Worm (Caenorhabditis elegans): Measurements from ENCODE around the gene F43H9.3.
A peak's percentile ranks its signal among the peaks of the same experiment; 100 is the strongest.

F43H9.3 gene

DNA sequence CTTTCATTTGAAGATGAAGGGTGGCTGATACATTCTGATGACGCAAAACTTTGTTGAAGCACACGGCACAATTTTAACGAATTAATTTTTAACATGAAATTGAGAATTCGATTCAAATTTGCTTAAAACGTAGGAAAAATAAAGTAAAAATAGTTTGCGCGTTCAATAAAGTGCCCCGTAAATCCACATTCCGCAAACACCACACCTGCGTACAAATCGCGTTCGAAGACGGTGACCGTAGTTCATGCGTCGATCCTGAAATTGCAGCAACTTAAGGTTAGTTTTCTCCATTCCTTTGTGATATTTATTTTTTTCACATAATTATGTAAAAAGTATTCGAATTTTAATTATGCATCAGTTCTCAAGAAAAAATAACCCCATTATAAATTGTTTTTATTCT lies at the start of gene F43H9.3:
Gene F43H9.3 (minus strand): TSS at position 189 of the 400 bp plus-strand sequence.
- TF ChIP-seq blmp-1 (tag; optimal IDR thresholded peaks at IDR 0.05) (no peak), lsy-2 (tag; optimal IDR thresholded peaks at IDR 0.05) (peak; percentile 85), flh-1 (GFP tag; optimal IDR thresholded peaks at IDR 0.05) (no peak), sptf-1 (tag; optimal IDR thresholded peaks at IDR 0.05) (no peak)

DNA sequence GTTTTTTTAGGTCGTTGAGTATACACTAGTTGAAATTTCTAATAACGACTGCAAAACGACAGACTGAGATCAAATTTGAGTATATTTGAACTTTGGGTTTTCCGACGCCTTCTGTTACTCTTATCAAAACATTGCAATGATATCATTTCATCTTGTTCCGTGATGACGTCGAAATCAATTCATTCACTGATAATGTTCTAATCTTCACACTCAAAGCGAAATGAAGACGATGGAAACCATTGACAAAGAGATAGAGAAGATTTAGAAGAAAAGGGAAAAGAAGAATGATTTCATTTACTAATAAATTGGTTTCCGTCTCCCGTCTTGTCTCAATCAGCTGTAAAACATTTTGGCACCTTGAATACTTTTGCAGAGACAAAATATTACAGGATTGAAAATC lies 48.4 kb upstream of the F43H9.3 start:
- TF ChIP-seq unc-39 (tag; optimal IDR thresholded peaks at IDR 0.05) (no peak), flh-1 (GFP tag; optimal IDR thresholded peaks at IDR 0.05) (no peak), hlh-1 (tag; optimal IDR thresholded peaks at IDR 0.05) (no peak), ceh-43 (GFP tag; optimal IDR thresholded peaks at IDR 0.05) (no peak), elt-3 (tag; optimal IDR thresholded peaks at IDR 0.05) (peak; percentile 78), tbx-8 (GFP tag; optimal IDR thresholded peaks at IDR 0.05) (no peak)

DNA sequence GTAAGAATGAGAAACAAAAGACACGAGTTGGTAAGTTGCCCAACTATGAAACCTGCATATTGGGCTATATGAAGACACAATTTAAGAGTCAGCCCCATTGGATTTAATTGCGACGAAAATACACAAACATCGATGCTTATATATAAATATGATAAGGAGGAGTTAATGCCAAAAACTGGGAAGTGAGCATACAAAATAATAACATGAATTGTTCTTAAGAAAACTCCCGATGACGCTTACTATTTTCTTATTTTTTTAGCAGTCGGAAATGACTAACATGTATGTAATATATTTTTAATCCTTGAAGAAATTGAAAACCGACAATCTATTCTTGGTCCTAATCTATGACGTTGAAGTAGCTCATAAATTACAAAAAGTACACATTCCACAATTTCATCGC lies 47.3 kb upstream of the F43H9.3 start, which contains the start of gene str-144:
Gene str-144 (minus strand): TSS at position 101 of the 400 bp plus-strand sequence.
- TF ChIP-seq snpc-4 (tag; optimal IDR thresholded peaks at IDR 0.05): no peak

DNA sequence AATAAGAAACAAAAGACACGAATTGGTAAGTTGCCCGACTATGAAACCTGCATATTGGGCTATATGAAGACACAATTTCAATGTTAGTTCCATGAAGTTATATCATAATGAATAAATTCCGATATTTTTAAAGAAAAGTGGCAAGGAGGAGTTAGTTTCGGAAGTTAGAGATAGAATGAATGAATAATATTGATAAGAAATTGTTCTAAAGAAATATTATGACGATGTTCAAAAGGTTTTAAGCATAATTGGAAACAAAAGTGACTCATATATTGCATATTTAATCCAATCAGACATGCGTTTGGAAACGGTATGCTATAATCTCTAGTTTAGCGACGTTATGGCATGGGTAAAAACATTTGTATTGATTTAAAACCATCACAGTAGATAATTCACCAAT lies 44.9 kb upstream of the F43H9.3 start, which contains the start of gene str-143:
Gene str-143 (minus strand): TSS at position 101 of the 400 bp plus-strand sequence.
- TF ChIP-seq ceh-83 (GFP tag; optimal IDR thresholded peaks at IDR 0.05) (no peak), mep-1 (tag; optimal IDR thresholded peaks at IDR 0.05) (no peak), nhr-76 (tag; optimal IDR thresholded peaks at IDR 0.05) (no peak), mab-5 (tag; optimal IDR thresholded peaks at IDR 0.05) (no peak), tbx-8 (GFP tag; optimal IDR thresholded peaks at IDR 0.05) (no peak), lin-13 (tag; optimal IDR thresholded peaks at IDR 0.05) (no peak), elt-1 (tag; optimal IDR thresholded peaks at IDR 0.05; ENCODE audit: borderline replicate concordance, insufficient read depth) (no peak), bed-3 (GFP tag; optimal IDR thresholded peaks at IDR 0.05) (no peak), lin-32 (GFP tag; optimal IDR thresholded peaks at IDR 0.05) (no peak), ces-1 (GFP tag; optimal IDR thresholded peaks at IDR 0.05) (no peak), unc-120 (tag; optimal IDR thresholded peaks at IDR 0.05; ENCODE audit: poor library complexity, severe bottlenecking) (no peak), M03D4.4 (tag; optimal IDR thresholded peaks at IDR 0.05) (no peak), zip-8 (tag; optimal IDR thresholded peaks at IDR 0.05) (no peak), ceh-39 (tag; optimal IDR thresholded peaks at IDR 0.05) (no peak), mls-2 (tag; optimal IDR thresholded peaks at IDR 0.05) (no peak), unc-62 (GFP tag; optimal IDR thresholded peaks at IDR 0.05) (no peak), sptf-1 (tag; optimal IDR thresholded peaks at IDR 0.05) (no peak), flh-1 (GFP tag; optimal IDR thresholded peaks at IDR 0.05) (no peak), nhr-2 (tag; optimal IDR thresholded peaks at IDR 0.05) (no peak), nhr-12 (tag; optimal IDR thresholded peaks at IDR 0.05) (no peak)

DNA sequence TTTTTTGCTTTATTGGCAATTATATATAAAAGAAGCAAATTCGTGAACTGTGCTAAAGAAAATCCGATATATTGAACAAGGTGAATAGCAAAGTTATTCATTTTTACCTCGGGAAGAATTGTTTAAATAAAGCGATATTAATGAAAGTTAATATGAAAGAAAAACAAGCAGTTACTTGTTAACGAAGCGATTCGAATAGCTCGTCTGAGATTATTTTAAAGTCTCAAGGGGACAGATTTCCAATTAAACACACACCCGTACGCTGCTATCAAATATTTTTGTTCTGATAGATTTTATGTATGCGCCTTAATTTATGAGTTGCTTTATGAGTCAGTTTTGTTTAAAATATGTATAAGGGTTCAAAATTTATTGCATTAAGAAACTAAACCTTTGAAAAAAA lies 43.1 kb upstream of the F43H9.3 start, which contains the start of gene str-140:
Gene str-140 (minus strand): TSS at position 101 of the 400 bp plus-strand sequence.
- no peak for TF ChIP-seq ceh-83 (GFP tag; optimal IDR thresholded peaks at IDR 0.05)
- no peak for TF ChIP-seq lin-13 (tag; optimal IDR thresholded peaks at IDR 0.05)
- TF ChIP-seq nhr-76 (tag; optimal IDR thresholded peaks at IDR 0.05): no peak
- no peak for TF ChIP-seq nhr-28 (tag; optimal IDR thresholded peaks at IDR 0.05)
- TF ChIP-seq snpc-4 (tag; optimal IDR thresholded peaks at IDR 0.05): no peak
- TF ChIP-seq hlh-1 (tag; optimal IDR thresholded peaks at IDR 0.05): no peak
- no peak for TF ChIP-seq ceh-39 (tag; optimal IDR thresholded peaks at IDR 0.05)
- TF ChIP-seq mab-5 (tag; optimal IDR thresholded peaks at IDR 0.05): no peak
- no peak for TF ChIP-seq cnd-1 (tag; optimal IDR thresholded peaks at IDR 0.05)
- TF ChIP-seq ham-2 (GFP tag; optimal IDR thresholded peaks at IDR 0.05): no peak
- no peak for TF ChIP-seq M03D4.4 (tag; optimal IDR thresholded peaks at IDR 0.05)
- TF ChIP-seq sem-2 (GFP tag; optimal IDR thresholded peaks at IDR 0.05): no peak
- no peak for TF ChIP-seq unc-39 (tag; optimal IDR thresholded peaks at IDR 0.05)
- no peak for TF ChIP-seq sptf-1 (tag; optimal IDR thresholded peaks at IDR 0.05)
- no peak for TF ChIP-seq drap-1 (GFP tag; optimal IDR thresholded peaks at IDR 0.05)
- TF ChIP-seq flh-1 (GFP tag; optimal IDR thresholded peaks at IDR 0.05): no peak
- no peak for TF ChIP-seq mep-1 (tag; optimal IDR thresholded peaks at IDR 0.05)
- TF ChIP-seq mls-2 (tag; optimal IDR thresholded peaks at IDR 0.05): no peak

Data from whole organism, mixed stage, embryonic.